Worm (Caenorhabditis elegans) whole organism, midembryonic: Measurements from ENCODE around the gene gkow-1.
"Not testable (repeated sequence)": the region's sequence is repeated elsewhere in the genome, so short reads cannot be mapped to it uniquely, and the experiment has no call there.

ENCODE experiments used
- T22C8.4 ChIP-seq: fragments of 200-800 bp; sonication (Bioruptor generic); IDR thresholded peaks from 2 replicates; pipeline ENCODE4 v1.3.6; 2022; ENCODE audit warnings: missing genetic modification characterization, missing compliant biosample characterization
- flt-1 ChIP-seq: fragments of 200-800 bp; sonication (Bioruptor generic); IDR thresholded peaks from 2 replicates; pipeline ENCODE4 v1.3.6; 2022; ENCODE audit warnings: missing genetic modification characterization, missing compliant biosample characterization
- klf-2 ChIP-seq: fragments of 200-800 bp; sonication (Bioruptor generic); conservative IDR thresholded peaks from 2 replicates; pipeline ENCODE4 v1.3.6; 2022; ENCODE audit warnings: missing genetic modification reagents, missing genetic modification characterization, missing compliant biosample characterization
- tab-1 ChIP-seq: fragments of 200-800 bp; sonication (Bioruptor generic); IDR thresholded peaks from 2 replicates; pipeline ENCODE4 v1.3.6; 2022; ENCODE audit warnings: missing genetic modification characterization, missing compliant biosample characterization
- ztf-23 ChIP-seq: fragments of 200-800 bp; sonication (Bioruptor generic); IDR thresholded peaks from 2 replicates; pipeline ENCODE4 v1.3.6; 2022; ENCODE audit warnings: missing genetic modification reagents, missing genetic modification characterization, missing compliant biosample characterization
- ztf-29 ChIP-seq: fragments of 200-800 bp; sonication (Bioruptor generic); IDR thresholded peaks from 2 replicates; pipeline ENCODE4 v1.3.6; 2022; ENCODE audit warnings: missing genetic modification reagents, missing genetic modification characterization, missing compliant biosample characterization

- not testable (repeated sequence) for TF ChIP-seq ztf-23; flt-1 (GFP tag; lab: Robert Waterston, UW); T22C8.4; klf-2 (GFP tag; lab: Robert Waterston, UW); tab-1 (GFP tag; lab: Robert Waterston, UW); ztf-29 (GFP tag; lab: Robert Waterston, UW)
Measured at ce11 chrIV:10322650-10323049, 35.3 kb upstream of the gkow-1 start, which contains the start of gene R09E10.1.
